Fruit fly (Drosophila melanogaster) whole organism, prepupa: ENCODE results near the gene corto.
A peak's percentile ranks its signal among the peaks of the same experiment; 100 is the strongest.

Experiments used
- CG10631 ChIP-seq: fragments of 200-800 bp; sonication (Bioruptor generic); optimal IDR thresholded peaks from 2 replicates; lab custom pipeline; 2016; ENCODE audit warnings: missing biosample characterization, missing genetic modification characterization
- CG10669 ChIP-seq: fragments of 200-800 bp; sonication (Bioruptor generic); optimal IDR thresholded peaks from 3 replicates; lab custom pipeline; 2018; ENCODE audit warnings: missing biosample characterization, mild to moderate bottlenecking, missing genetic modification characterization, moderate library complexity
- CG11294 ChIP-seq: fragments of 200-800 bp; sonication (Bioruptor generic); IDR thresholded peaks from 2 replicates; pipeline ENCODE4 v1.3.6; 2022; ENCODE audit warnings: missing biosample characterization, missing genetic modification characterization
- CG11762 ChIP-seq: fragments of 200-800 bp; sonication (Bioruptor generic); optimal IDR thresholded peaks from 3 replicates; lab custom pipeline; 2016; ENCODE audit warnings: missing biosample characterization, missing genetic modification characterization; ENCODE audit not compliant: insufficient read depth
- CG15336 ChIP-seq: fragments of 200-800 bp; sonication (Bioruptor generic); IDR thresholded peaks from 2 replicates; pipeline ENCODE4 v1.3.6; 2022; ENCODE audit warnings: missing biosample characterization, missing genetic modification characterization
- CG1621 ChIP-seq: fragments of 200-800 bp; sonication (Bioruptor generic); optimal IDR thresholded peaks from 3 replicates; lab custom pipeline; 2018; ENCODE audit warnings: missing biosample characterization, mild to moderate bottlenecking, missing genetic modification characterization
- CG31627 ChIP-seq: fragments of 200-800 bp; sonication (Bioruptor generic); optimal IDR thresholded peaks from 3 replicates; lab custom pipeline; 2016; ENCODE audit warnings: missing biosample characterization, missing genetic modification characterization
- CG32006 ChIP-seq: fragments of 200-800 bp; sonication (Bioruptor generic); optimal IDR thresholded peaks from 3 replicates; lab custom pipeline; 2017; ENCODE audit warnings: missing biosample characterization, mild to moderate bottlenecking, missing genetic modification characterization
- CG34406 ChIP-seq: fragments of 200-800 bp; sonication (Bioruptor generic); optimal IDR thresholded peaks from 3 replicates; lab custom pipeline; 2016; ENCODE audit warnings: missing biosample characterization, missing genetic modification characterization
- CG3919 ChIP-seq: fragments of 200-800 bp; sonication (Bioruptor generic); optimal IDR thresholded peaks from 3 replicates; lab custom pipeline; 2016; ENCODE audit warnings: missing biosample characterization, missing genetic modification characterization
- CG6163 ChIP-seq: fragments of 200-800 bp; sonication (Bioruptor generic); IDR thresholded peaks from 3 replicates; pipeline ENCODE4 v1.3.6; 2022; ENCODE audit warnings: missing biosample characterization, missing genetic modification characterization
- CG6792 ChIP-seq: fragments of 200-800 bp; sonication (Bioruptor generic); optimal IDR thresholded peaks from 3 replicates; lab custom pipeline; 2016; ENCODE audit warnings: missing biosample characterization, missing genetic modification characterization
- CG6808 ChIP-seq: fragments of 200-800 bp; sonication (Bioruptor generic); optimal IDR thresholded peaks from 3 replicates; lab custom pipeline; 2017; ENCODE audit warnings: missing biosample characterization, missing genetic modification characterization, mild to moderate bottlenecking, moderate library complexity, missing genetic modification reagents
- CG8119 ChIP-seq: fragments of 200-800 bp; sonication (Bioruptor generic); IDR thresholded peaks from 3 replicates; pipeline ENCODE4 v1.3.6; 2022; ENCODE audit warnings: missing biosample characterization, missing genetic modification characterization
- CG8319 ChIP-seq: fragments of 200-800 bp; sonication (Bioruptor generic); optimal IDR thresholded peaks from 3 replicates; lab custom pipeline; 2016; ENCODE audit warnings: missing biosample characterization, missing genetic modification characterization
- CG8632 ChIP-seq: fragments of 200-800 bp; sonication (Bioruptor generic); optimal IDR thresholded peaks from 3 replicates; lab custom pipeline; 2016; ENCODE audit warnings: missing biosample characterization, missing genetic modification characterization
- CG9139 ChIP-seq: fragments of 200-800 bp; sonication (Bioruptor generic); optimal IDR thresholded peaks from 3 replicates; lab custom pipeline; 2017; ENCODE audit warnings: missing biosample characterization, mild to moderate bottlenecking, missing genetic modification characterization
- Eip78C ChIP-seq: fragments of 200-800 bp; sonication (Bioruptor generic); peaks from one replicate; lab custom pipeline; 2016; ENCODE audit warnings: missing biosample characterization, missing genetic modification characterization
- Eip93F ChIP-seq: fragments of 200-800 bp; sonication (Bioruptor generic); optimal IDR thresholded peaks from 2 replicates; lab custom pipeline; 2016; ENCODE audit warnings: missing biosample characterization, mild to moderate bottlenecking, missing genetic modification characterization
- Ets21C ChIP-seq: fragments of 200-800 bp; sonication (Bioruptor generic); optimal IDR thresholded peaks from 3 replicates; lab custom pipeline; 2016; ENCODE audit warnings: missing biosample characterization, missing genetic modification characterization
- Ets96B ChIP-seq: fragments of 200-800 bp; optimal IDR thresholded peaks from 2 replicates; lab custom pipeline; 2019; ENCODE audit warnings: missing biosample characterization, mild to moderate bottlenecking, missing genetic modification characterization, moderate library complexity
- Gug ChIP-seq: fragments of 200-800 bp; sonication (Bioruptor generic); IDR thresholded peaks from 2 replicates; pipeline ENCODE4 v1.3.6; 2022; ENCODE audit warnings: missing biosample characterization, missing genetic modification characterization
- Hr38 ChIP-seq: sonication (Bioruptor generic); optimal IDR thresholded peaks from 2 replicates; lab custom pipeline; 2016; ENCODE audit warnings: missing biosample characterization, missing genetic modification characterization
- Hr39 ChIP-seq: fragments of 200-800 bp; sonication (Bioruptor generic); optimal IDR thresholded peaks from 2 replicates; lab custom pipeline; 2016; ENCODE audit warnings: missing biosample characterization, missing genetic modification characterization
- Hr4 ChIP-seq: fragments of 200-800 bp; sonication (Bioruptor generic); optimal IDR thresholded peaks from 3 replicates; lab custom pipeline; 2016; ENCODE audit warnings: missing biosample characterization, missing genetic modification characterization
- Sox14 ChIP-seq: fragments of 200-800 bp; sonication (Bioruptor generic); optimal IDR thresholded peaks from 3 replicates; lab custom pipeline; 2016; ENCODE audit warnings: missing biosample characterization, missing genetic modification characterization
- achi ChIP-seq: fragments of 200-800 bp; sonication (Bioruptor generic); optimal IDR thresholded peaks from 3 replicates; lab custom pipeline; 2016; ENCODE audit warnings: missing biosample characterization, missing genetic modification characterization
- acj6 ChIP-seq: fragments of 200-800 bp; sonication (Bioruptor generic); optimal IDR thresholded peaks from 3 replicates; lab custom pipeline; 2016; ENCODE audit warnings: missing biosample characterization, missing genetic modification characterization
- cyc ChIP-seq: fragments of 200-800 bp; sonication (Bioruptor generic); optimal IDR thresholded peaks from 3 replicates; lab custom pipeline; 2016; ENCODE audit warnings: missing biosample characterization, missing genetic modification characterization
- dac ChIP-seq: fragments of 200-800 bp; sonication (Bioruptor generic); optimal IDR thresholded peaks from 2 replicates; lab custom pipeline; 2017; ENCODE audit warnings: missing biosample characterization, mild to moderate bottlenecking, missing genetic modification characterization
- eg ChIP-seq: fragments of 200-800 bp; sonication (Bioruptor generic); IDR thresholded peaks from 3 replicates; pipeline ENCODE4 v1.3.6; 2022; ENCODE audit warnings: missing biosample characterization, missing genetic modification characterization
- esn ChIP-seq: fragments of 200-800 bp; sonication (Bioruptor generic); optimal IDR thresholded peaks from 2 replicates; lab custom pipeline; 2016; ENCODE audit warnings: missing biosample characterization, mild to moderate bottlenecking, missing genetic modification characterization, moderate library complexity
- fd59A ChIP-seq: fragments of 200-800 bp; sonication (Bioruptor generic); optimal IDR thresholded peaks from 2 replicates; lab custom pipeline; 2017; ENCODE audit warnings: missing biosample characterization, mild to moderate bottlenecking, missing genetic modification characterization, missing genetic modification reagents
- fd85E ChIP-seq: fragments of 200-800 bp; sonication (Bioruptor generic); optimal IDR thresholded peaks from 3 replicates; lab custom pipeline; 2016; ENCODE audit warnings: missing biosample characterization, missing genetic modification characterization
- fkh ChIP-seq: fragments of 200-800 bp; sonication (Bioruptor generic); optimal IDR thresholded peaks from 3 replicates; lab custom pipeline; 2017; ENCODE audit warnings: missing biosample characterization, mild to moderate bottlenecking, missing genetic modification characterization, moderate library complexity
- lz ChIP-seq: fragments of 200-800 bp; sonication (Bioruptor generic); optimal IDR thresholded peaks from 3 replicates; lab custom pipeline; 2016; ENCODE audit warnings: missing biosample characterization, missing genetic modification characterization
- pdm3 ChIP-seq: fragments of 200-800 bp; sonication (Bioruptor generic); optimal IDR thresholded peaks from 3 replicates; lab custom pipeline; 2016; ENCODE audit warnings: missing biosample characterization, missing genetic modification characterization
- salr ChIP-seq, 2 experiments: fragments of 200-800 bp; sonication (Bioruptor generic); optimal IDR thresholded peaks; 3 replicates each; lab custom pipeline; 2016 to 2018; ENCODE audit warnings: missing biosample characterization in 2 of 2, missing genetic modification characterization in 2 of 2, mild to moderate bottlenecking in 1 of 2
- spab ChIP-seq: fragments of 200-800 bp; sonication (Bioruptor generic); optimal IDR thresholded peaks from 2 replicates; lab custom pipeline; 2017; ENCODE audit warnings: missing biosample characterization, mild to moderate bottlenecking, missing genetic modification characterization, missing genetic modification reagents
- ss ChIP-seq, 2 experiments: fragments of 200-800 bp; sonication (Bioruptor generic); optimal IDR thresholded peaks; 2 replicates in 1 of 2; 3 replicates in 1 of 2; lab custom pipeline; 2017 to 2018; ENCODE audit warnings: mild to moderate bottlenecking in 2 of 2, missing biosample characterization in 2 of 2, missing genetic modification characterization in 2 of 2, moderate library complexity in 1 of 2
- svp ChIP-seq: fragments of 200-800 bp; sonication (Bioruptor generic); peaks from one replicate; lab custom pipeline; 2016; ENCODE audit warnings: missing biosample characterization, missing genetic modification characterization
- topi ChIP-seq: fragments of 200-800 bp; sonication (Bioruptor generic); optimal IDR thresholded peaks from 3 replicates; lab custom pipeline; 2016; ENCODE audit warnings: missing biosample characterization, missing genetic modification characterization
- vri ChIP-seq: fragments of 200-800 bp; sonication (Bioruptor generic); optimal IDR thresholded peaks from 3 replicates; lab custom pipeline; 2016; ENCODE audit warnings: missing biosample characterization, mild to moderate bottlenecking, missing genetic modification characterization

corto gene

dm6 chr3R:5060281-5060668 lies 26.6 kb downstream of the corto start (continued):
- no peak for TF ChIP-seq CG11294 (GFP tag; lab: Robert Waterston, UW)
- TF ChIP-seq CG6808: peak; percentile 32
- peak; percentile 64 for TF ChIP-seq Ets96B
- peak; percentile 60 for TF ChIP-seq Ets21C (GFP tag; lab: Kevin White, UChicago)
- peak; percentile 74 for TF ChIP-seq pdm3 (GFP tag; lab: Kevin White, UChicago)
- 0 out of 2 replicates have a peak, but pooled peaks have one; percentile 26 for TF ChIP-seq Gug
- TF ChIP-seq CG6163 (GFP tag; lab: Robert Waterston, UW): peak; percentile 62
- no peak for TF ChIP-seq Eip93F (GFP tag; lab: Kevin White, UChicago)
- peak in 1 of 2 experiments; percentile 34 for TF ChIP-seq ss (GFP tag; optimal IDR thresholded peaks at IDR 0.05; lab: Kevin White, UChicago)
- TF ChIP-seq acj6 (GFP tag; lab: Kevin White, UChicago): peak; percentile 70
- TF ChIP-seq CG9139 (GFP tag; lab: Kevin White, UChicago): peak; percentile 30
- TF ChIP-seq esn (GFP tag; lab: Kevin White, UChicago): peak; percentile 76
- peak; percentile 82 for TF ChIP-seq Hr39
- peak; percentile 30 for TF ChIP-seq fd85E
- TF ChIP-seq eg (GFP tag; lab: Robert Waterston, UW): peak; percentile 48
- TF ChIP-seq CG10631 (GFP tag; lab: Kevin White, UChicago): peak; percentile 61
- TF ChIP-seq CG8119 (GFP tag; lab: Robert Waterston, UW): 0 out of 3 replicates have a peak, but pooled peaks have one; percentile 26
- peak; percentile 27 for TF ChIP-seq CG1621 (tag; lab: Kevin White, UChicago)
- TF ChIP-seq Sox14: peak; percentile 72

dm6 chr3R:5059320-5059719 lies 27.6 kb downstream of the corto start:
- no peak for TF ChIP-seq fd59A
- TF ChIP-seq fkh: peak; percentile 74
- TF ChIP-seq, all 60 proteins: peak for 1

- TF ChIP-seq CG6792 (GFP tag; lab: Kevin White, UChicago) (no peak), CG8119 (GFP tag; lab: Robert Waterston, UW) (no peak), svp (GFP tag; lab: Kevin White, UChicago) (peak; percentile 50)
Observed at dm6 chr3R:5058328-5058866, 28.5 kb downstream of the corto start.

dm6 chr3R:5057273-5057672 lies 29.6 kb downstream of the corto start:
- TF ChIP-seq Gug: 0 out of 2 replicates have a peak, but pooled peaks have one; percentile 16
- no peak for TF ChIP-seq CG15336 (GFP tag; lab: Robert Waterston, UW)
- no peak for TF ChIP-seq Sox14
- no peak for TF ChIP-seq CG10669
- TF ChIP-seq CG32006: no peak

- TF ChIP-seq Eip78C (GFP tag; lab: Kevin White, UChicago): peak; percentile 26
- TF ChIP-seq fd59A: no peak
- TF ChIP-seq CG8319: no peak
- no peak for TF ChIP-seq dac (GFP tag; lab: Kevin White, UChicago)
- no peak for TF ChIP-seq CG3919 (GFP tag; lab: Kevin White, UChicago)
- TF ChIP-seq topi (GFP tag; lab: Kevin White, UChicago): no peak
- no peak for TF ChIP-seq Hr39
- TF ChIP-seq, all 60 proteins: peak for 1
Observed at dm6 chr3R:5056010-5056409, 30.9 kb downstream of the corto start.

dm6 chr3R:5055424-5055981 lies 31.4 kb downstream of the corto start:
- TF ChIP-seq Hr4 (GFP tag; lab: Kevin White, UChicago): peak; percentile 11
- TF ChIP-seq CG8632 (GFP tag; lab: Kevin White, UChicago): no peak
- no peak for TF ChIP-seq CG8119 (GFP tag; lab: Robert Waterston, UW)
- no peak for TF ChIP-seq topi (GFP tag; lab: Kevin White, UChicago)
- no peak for TF ChIP-seq cyc (GFP tag; lab: Kevin White, UChicago)
- no peak for TF ChIP-seq CG1621 (tag; lab: Kevin White, UChicago)
- TF ChIP-seq vri: no peak
- no peak for TF ChIP-seq eg (GFP tag; lab: Robert Waterston, UW)
- no peak for TF ChIP-seq Hr38 (GFP tag; lab: Kevin White, UChicago)
- peak in 1 of 2 experiments; percentile 24 for TF ChIP-seq salr (GFP tag; optimal IDR thresholded peaks at IDR 0.05; lab: Kevin White, UChicago)
- TF ChIP-seq lz: no peak
- TF ChIP-seq CG32006: peak; percentile 40
- no peak for TF ChIP-seq spab (GFP tag; lab: Kevin White, UChicago)
- no peak for TF ChIP-seq CG34406
- no peak for TF ChIP-seq CG31627 (GFP tag; lab: Kevin White, UChicago)
- no peak for TF ChIP-seq CG11762 (GFP tag; lab: Kevin White, UChicago)
- TF ChIP-seq achi (GFP tag; lab: Kevin White, UChicago): peak; percentile 21
